Worm (Caenorhabditis elegans) whole organism, mixed stage, embryonic: ENCODE measurements around the gene acr-10.

Source experiments
- M03D4.4 ChIP-seq: sonication (generic microtip); optimal IDR thresholded peaks from 2 replicates; lab custom pipeline; 2017; ENCODE audit warnings: mild to moderate bottlenecking, missing genetic modification characterization, missing compliant biosample characterization
- blmp-1 ChIP-seq: fragments of 150-350 bp; optimal IDR thresholded peaks from 2 replicates; lab custom pipeline; 2014; ENCODE audit warnings: missing biosample characterization, missing genetic modification characterization
- ceh-43 ChIP-seq: fragments of 200-800 bp; sonication (Bioruptor generic); optimal IDR thresholded peaks from 2 replicates; lab custom pipeline; 2018; ENCODE audit warnings: mild to moderate bottlenecking, missing genetic modification characterization, moderate library complexity, missing compliant biosample characterization
- elt-1 ChIP-seq: sonication (generic microtip); optimal IDR thresholded peaks from 2 replicates; lab custom pipeline; 2017; ENCODE audit warnings: missing genetic modification characterization, mild to moderate bottlenecking, missing compliant biosample characterization, antibody characterized with exemption, moderate library complexity, borderline replicate concordance; ENCODE audit not compliant: insufficient read depth
- elt-3 ChIP-seq: fragments of 150-350 bp; optimal IDR thresholded peaks from 2 replicates; lab custom pipeline; 2014; ENCODE audit warnings: missing biosample characterization, missing genetic modification characterization
- ham-2 ChIP-seq: fragments of 200-800 bp; sonication (Bioruptor generic); optimal IDR thresholded peaks from 2 replicates; lab custom pipeline; 2018; ENCODE audit warnings: mild to moderate bottlenecking, missing genetic modification characterization, missing compliant biosample characterization
- lin-13 ChIP-seq: fragments of 150-350 bp; optimal IDR thresholded peaks from 2 replicates; lab custom pipeline; 2014; ENCODE audit warnings: missing biosample characterization, missing genetic modification characterization
- lsy-2 ChIP-seq: fragments of 150-350 bp; optimal IDR thresholded peaks from 2 replicates; lab custom pipeline; 2014; ENCODE audit warnings: missing biosample characterization, missing genetic modification characterization
- nhr-237 ChIP-seq: fragments of 150-350 bp; optimal IDR thresholded peaks from 2 replicates; lab custom pipeline; 2014; ENCODE audit warnings: missing biosample characterization, missing genetic modification characterization
- nhr-76 ChIP-seq: sonication (generic microtip); optimal IDR thresholded peaks from 2 replicates; lab custom pipeline; 2017; ENCODE audit warnings: missing biosample characterization, missing genetic modification characterization
- pha-4 ChIP-seq: fragments of 150-350 bp; optimal IDR thresholded peaks from 2 replicates; lab custom pipeline; 2018; ENCODE audit warnings: missing biosample characterization, missing genetic modification reagents, missing genetic modification characterization
- unc-39 ChIP-seq: fragments of 150-350 bp; optimal IDR thresholded peaks from 2 replicates; lab custom pipeline; 2014; ENCODE audit warnings: missing biosample characterization, missing genetic modification characterization
- ztf-11 ChIP-seq: fragments of 150-350 bp; optimal IDR thresholded peaks from 2 replicates; lab custom pipeline; 2014; ENCODE audit warnings: missing biosample characterization, missing genetic modification characterization

- no peak for TF ChIP-seq nhr-237 (tag; lab: Kevin White, UChicago)
- TF ChIP-seq pha-4: no peak
- no peak for TF ChIP-seq ham-2 (GFP tag; lab: Kevin White, UChicago)
- TF ChIP-seq unc-39: no peak
- TF ChIP-seq lin-13 (tag; lab: Kevin White, UChicago): no peak
- TF ChIP-seq nhr-76 (tag; lab: Kevin White, UChicago): no peak
- TF ChIP-seq blmp-1 (tag; lab: Kevin White, UChicago): no peak
- TF ChIP-seq M03D4.4 (tag; lab: Kevin White, UChicago): no peak
- no peak for TF ChIP-seq ceh-43 (GFP tag; lab: Kevin White, UChicago)
- no peak for TF ChIP-seq elt-3 (tag; lab: Kevin White, UChicago)
- no peak for TF ChIP-seq elt-1 (tag; lab: Kevin White, UChicago)
- no peak for TF ChIP-seq ztf-11
- TF ChIP-seq lsy-2 (tag; lab: Kevin White, UChicago): no peak
Observed at ce11 chrX:3976755-3977154, 45.3 kb upstream of the acr-10 start.
